Worm (Caenorhabditis elegans): Measurements from ENCODE around the gene F59E12.15.
A peak's percentile ranks its signal among the peaks of the same experiment; 100 is the strongest.

Gene F59E12.15

ce11 chrII:5579236-5579635 is 48.9 kb downstream of the F59E12.15 start:
- TF ChIP-seq pha-4 (tag; optimal IDR thresholded peaks at IDR 0.05), result peak; percentile 58
- TF ChIP-seq R02D3.7 (tag; optimal IDR thresholded peaks at IDR 0.05), result no peak
- TF ChIP-seq eor-1 (tag; optimal IDR thresholded peaks at IDR 0.05), result no peak
- no peak for TF ChIP-seq lsy-12 (tag; optimal IDR thresholded peaks at IDR 0.05)
- no peak for TF ChIP-seq egl-27 (tag; optimal IDR thresholded peaks at IDR 0.05)

DNA sequence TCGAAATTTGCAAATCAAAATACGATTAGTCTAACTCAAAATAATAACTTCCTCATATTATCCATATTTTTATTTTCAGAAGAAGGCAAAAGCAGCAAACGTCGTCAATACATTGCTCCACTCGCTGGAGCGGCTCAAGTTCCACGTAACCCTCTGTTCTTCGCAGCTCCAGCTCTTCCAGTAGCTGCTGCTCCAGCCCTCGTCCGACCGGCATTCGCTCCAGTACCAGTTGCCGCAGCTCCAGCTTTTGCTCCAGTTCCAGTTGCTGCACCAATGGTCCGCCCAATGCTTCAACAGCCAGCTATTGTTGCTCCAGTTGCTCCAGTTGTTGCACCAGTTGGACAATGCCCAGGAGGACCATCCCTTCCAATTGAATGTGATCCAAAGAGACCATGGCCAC is 49.5 kb downstream of the F59E12.15 start:
- TF ChIP-seq nfya-1 (tag; optimal IDR thresholded peaks at IDR 0.05; ENCODE audit: insufficient read depth) (no peak), ceh-28 (tag; optimal IDR thresholded peaks at IDR 0.05) (no peak), eor-1 (tag; optimal IDR thresholded peaks at IDR 0.05) (no peak), pha-4 (tag; optimal IDR thresholded peaks at IDR 0.05) (no peak), tbx-2 (tag; optimal IDR thresholded peaks at IDR 0.05) (no peak), zag-1 (tag; optimal IDR thresholded peaks at IDR 0.05) (no peak)

DNA sequence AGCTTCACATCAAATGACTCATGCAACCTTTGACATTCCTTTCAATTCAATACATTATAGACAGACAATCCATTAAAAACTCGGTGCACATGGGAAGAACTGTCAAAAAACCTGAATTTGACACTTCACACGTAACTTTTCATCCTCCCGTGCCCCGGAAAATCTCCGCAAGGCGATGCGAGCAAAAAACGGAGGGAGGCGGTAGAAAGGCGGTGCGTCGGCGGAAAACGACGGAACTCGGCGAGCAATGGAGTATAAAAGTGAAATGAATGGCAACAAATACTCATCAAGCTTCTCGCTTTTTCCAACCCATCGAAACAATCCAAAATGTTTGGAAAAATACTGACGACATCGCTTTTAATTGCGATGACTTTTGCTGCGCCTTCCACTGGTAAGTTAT is 50.1 kb downstream of the F59E12.15 start, which contains the start of gene T25E4.1:
Gene T25E4.1, plus strand, starts transcription at position 301 of the 400 bp plus-strand sequence.
- TF ChIP-seq R02D3.7 (tag; optimal IDR thresholded peaks at IDR 0.05) (no peak), elt-1 (tag; optimal IDR thresholded peaks at IDR 0.05) (no peak), nhr-77 (tag; optimal IDR thresholded peaks at IDR 0.05) (no peak), hmg-11 (tag; optimal IDR thresholded peaks at IDR 0.05) (no peak), mdl-1 (tag; optimal IDR thresholded peaks at IDR 0.05) (no peak), fkh-10 (GFP tag; optimal IDR thresholded peaks at IDR 0.05) (no peak), ztf-4 (tag; optimal IDR thresholded peaks at IDR 0.05) (no peak), nhr-76 (tag; optimal IDR thresholded peaks at IDR 0.05) (no peak), lsy-12 (tag; optimal IDR thresholded peaks at IDR 0.05) (no peak), ceh-9 (tag; optimal IDR thresholded peaks at IDR 0.05) (no peak), nfya-1 (tag; optimal IDR thresholded peaks at IDR 0.05; ENCODE audit: insufficient read depth) (no peak), aly-2 (tag; optimal IDR thresholded peaks at IDR 0.05) (no peak), ceh-16 (tag; optimal IDR thresholded peaks at IDR 0.05) (no peak), fos-1 (tag; optimal IDR thresholded peaks at IDR 0.05) (no peak), sea-2 (GFP tag; optimal IDR thresholded peaks at IDR 0.05) (no peak), daf-12 (tag; optimal IDR thresholded peaks at IDR 0.05) (no peak), nhr-237 (tag; optimal IDR thresholded peaks at IDR 0.05) (no peak), ceh-28 (tag; optimal IDR thresholded peaks at IDR 0.05) (no peak)

ce11 chrII:5577060-5577459 is 51.1 kb downstream of the F59E12.15 start:
- TF ChIP-seq nfya-1 (tag; optimal IDR thresholded peaks at IDR 0.05; ENCODE audit: insufficient read depth), result peak; percentile 33
- peak; percentile 60 for TF ChIP-seq elt-2 (tag; optimal IDR thresholded peaks at IDR 0.05)
- TF ChIP-seq elt-1 (tag; optimal IDR thresholded peaks at IDR 0.05), result no peak
- no peak for TF ChIP-seq nhr-11 (tag; optimal IDR thresholded peaks at IDR 0.05)
- TF ChIP-seq ceh-28 (tag; optimal IDR thresholded peaks at IDR 0.05), result no peak
- no peak for TF ChIP-seq fkh-10 (GFP tag; optimal IDR thresholded peaks at IDR 0.05)
- peak; percentile 55 for TF ChIP-seq snpc-4 (tag; optimal IDR thresholded peaks at IDR 0.05)
- TF ChIP-seq jun-1 (tag; optimal IDR thresholded peaks at IDR 0.05), result peak; percentile 47
- no peak for TF ChIP-seq ztf-11 (tag; optimal IDR thresholded peaks at IDR 0.05)
- TF ChIP-seq nhr-43 (tag; optimal IDR thresholded peaks at IDR 0.05; ENCODE audit: poor library complexity, severe bottlenecking), result peak; percentile 61
- no peak for TF ChIP-seq nhr-237 (tag; optimal IDR thresholded peaks at IDR 0.05)
- TF ChIP-seq ceh-9 (tag; optimal IDR thresholded peaks at IDR 0.05), result no peak
- no peak for TF ChIP-seq lsy-12 (tag; optimal IDR thresholded peaks at IDR 0.05)
- TF ChIP-seq ZK546.5 (tag; optimal IDR thresholded peaks at IDR 0.05), result no peak
- TF ChIP-seq elt-3 (tag; optimal IDR thresholded peaks at IDR 0.05), result no peak
- TF ChIP-seq nhr-76 (tag; optimal IDR thresholded peaks at IDR 0.05), result no peak
- no peak for TF ChIP-seq tbx-2 (tag; optimal IDR thresholded peaks at IDR 0.05)
- no peak for TF ChIP-seq sea-2 (GFP tag; optimal IDR thresholded peaks at IDR 0.05)
- TF ChIP-seq lin-39 (tag; optimal IDR thresholded peaks at IDR 0.05), result peak; percentile 24
- TF ChIP-seq zag-1 (tag; optimal IDR thresholded peaks at IDR 0.05), result no peak
- TF ChIP-seq ceh-16 (tag; optimal IDR thresholded peaks at IDR 0.05), result no peak
- TF ChIP-seq R02D3.7 (tag; optimal IDR thresholded peaks at IDR 0.05), result no peak
- no peak for TF ChIP-seq nhr-77 (tag; optimal IDR thresholded peaks at IDR 0.05)
- TF ChIP-seq pqm-1 (tag; optimal IDR thresholded peaks at IDR 0.05), result no peak
- TF ChIP-seq fkh-2 (tag; optimal IDR thresholded peaks at IDR 0.05), result no peak
- no peak for TF ChIP-seq egl-5 (tag; optimal IDR thresholded peaks at IDR 0.05)
- peak; percentile 34 for TF ChIP-seq pha-4 (tag; optimal IDR thresholded peaks at IDR 0.05)
- no peak for TF ChIP-seq unc-62 (GFP tag; optimal IDR thresholded peaks at IDR 0.05)
